Fruit fly (Drosophila melanogaster) whole organism, embryonic: ENCODE data around the gene CG13384.
A peak's percentile ranks its signal among the peaks of the same experiment; 100 is the strongest.

Experiments used
- Antp ChIP-seq: fragments of 200-800 bp; sonication (Bioruptor generic); optimal IDR thresholded peaks from 3 replicates; lab custom pipeline; 2016; ENCODE audit warnings: missing biosample characterization, missing genetic modification characterization
- Bdp1 ChIP-seq: fragments of 200-800 bp; sonication (Bioruptor generic); optimal IDR thresholded peaks from 3 replicates; lab custom pipeline; 2016; ENCODE audit warnings: missing biosample characterization, missing genetic modification characterization
- CG10267 ChIP-seq: fragments of 200-800 bp; sonication (Bioruptor generic); optimal IDR thresholded peaks from 2 replicates; lab custom pipeline; 2018; ENCODE audit warnings: missing biosample characterization, mild to moderate bottlenecking, missing genetic modification characterization, moderate library complexity
- CG10959 ChIP-seq: fragments of 200-800 bp; sonication (Bioruptor generic); IDR thresholded peaks from 2 replicates; pipeline ENCODE4 v1.3.6; 2022; ENCODE audit warnings: missing biosample characterization, missing genetic modification characterization
- CG11696 ChIP-seq: fragments of 200-800 bp; sonication (Bioruptor generic); IDR thresholded peaks from 2 replicates; pipeline ENCODE4 v1.3.6; 2022; ENCODE audit warnings: missing biosample characterization, missing genetic modification characterization
- CG14710 ChIP-seq: fragments of 200-800 bp; sonication (Bioruptor generic); optimal IDR thresholded peaks from 3 replicates; lab custom pipeline; 2019; ENCODE audit warnings: missing biosample characterization, mild to moderate bottlenecking, missing genetic modification characterization, moderate library complexity
- CG15514 ChIP-seq: fragments of 200-800 bp; sonication (Bioruptor generic); optimal IDR thresholded peaks from 3 replicates; lab custom pipeline; 2017; ENCODE audit warnings: missing biosample characterization, missing genetic modification characterization, mild to moderate bottlenecking, moderate library complexity, missing genetic modification reagents
- CG1603 ChIP-seq: fragments of 200-800 bp; sonication (Bioruptor generic); optimal IDR thresholded peaks from 2 replicates; lab custom pipeline; 2019; ENCODE audit warnings: missing biosample characterization, mild to moderate bottlenecking, missing genetic modification characterization, moderate library complexity
- CG34422 ChIP-seq: fragments of 200-800 bp; sonication (Bioruptor generic); IDR thresholded peaks from 3 replicates; pipeline ENCODE4 v1.3.6; 2022; ENCODE audit warnings: missing biosample characterization, missing genetic modification characterization
- CG3847 ChIP-seq: fragments of 200-800 bp; sonication (Bioruptor generic); IDR thresholded peaks from 2 replicates; pipeline ENCODE4 v1.3.6; 2022; ENCODE audit warnings: missing biosample characterization, missing genetic modification characterization
- CG3995 ChIP-seq: fragments of 200-800 bp; sonication (Bioruptor generic); optimal IDR thresholded peaks from 3 replicates; lab custom pipeline; 2016; ENCODE audit warnings: missing biosample characterization, missing genetic modification characterization
- CG4617 ChIP-seq: fragments of 200-800 bp; sonication (Bioruptor generic); optimal IDR thresholded peaks from 3 replicates; lab custom pipeline; 2016; ENCODE audit warnings: missing biosample characterization, missing genetic modification characterization, borderline replicate concordance
- CG7556 ChIP-seq: fragments of 200-800 bp; sonication (Bioruptor generic); optimal IDR thresholded peaks from 2 replicates; lab custom pipeline; 2017; ENCODE audit warnings: missing biosample characterization, mild to moderate bottlenecking, missing genetic modification characterization
- CG7786 ChIP-seq: fragments of 200-800 bp; sonication (Bioruptor generic); optimal IDR thresholded peaks from 2 replicates; lab custom pipeline; 2016; ENCODE audit warnings: missing biosample characterization, missing genetic modification characterization
- CG7987 ChIP-seq: fragments of 200-800 bp; sonication (Bioruptor generic); optimal IDR thresholded peaks from 2 replicates; lab custom pipeline; 2018; ENCODE audit warnings: missing biosample characterization, mild to moderate bottlenecking, missing genetic modification characterization, moderate library complexity
- CG9727 ChIP-seq: fragments of 200-800 bp; sonication (Bioruptor generic); optimal IDR thresholded peaks from 3 replicates; lab custom pipeline; 2017; ENCODE audit warnings: missing biosample characterization, mild to moderate bottlenecking, missing genetic modification characterization
- CG9932 ChIP-seq: fragments of 200-800 bp; sonication (Bioruptor generic); IDR thresholded peaks from 2 replicates; pipeline ENCODE4 v1.3.6; 2022; ENCODE audit warnings: missing biosample characterization, missing genetic modification characterization
- CHES-1-like ChIP-seq: fragments of 200-800 bp; sonication (Bioruptor generic); optimal IDR thresholded peaks from 2 replicates; lab custom pipeline; 2016; ENCODE audit warnings: missing biosample characterization, missing genetic modification characterization
- Dbx ChIP-seq: fragments of 200-800 bp; sonication (Bioruptor generic); IDR thresholded peaks from 3 replicates; pipeline ENCODE4 v1.3.6; 2022; ENCODE audit warnings: missing biosample characterization, missing genetic modification characterization
- Dll ChIP-seq: fragments of 200-800 bp; sonication (Bioruptor generic); IDR thresholded peaks from 4 replicates; pipeline ENCODE4 v1.3.6; 2022; ENCODE audit warnings: missing biosample characterization, missing genetic modification characterization; ENCODE audit not compliant: partially characterized antibody
- Dp ChIP-seq: fragments of 200-800 bp; sonication (Bioruptor generic); optimal IDR thresholded peaks from 2 replicates; lab custom pipeline; 2018; ENCODE audit warnings: missing biosample characterization, mild to moderate bottlenecking, missing genetic modification characterization, moderate library complexity
- Dref ChIP-seq: fragments of 200-800 bp; sonication (Bioruptor generic); IDR thresholded peaks from 2 replicates; pipeline ENCODE4 v1.3.6; 2022; ENCODE audit warnings: missing biosample characterization, missing genetic modification characterization
- E2f2 ChIP-seq: fragments of 200-800 bp; sonication (Bioruptor generic); IDR thresholded peaks from 2 replicates; pipeline ENCODE4 v1.3.6; 2022; ENCODE audit warnings: missing biosample characterization, missing genetic modification characterization
- HmgZ ChIP-seq: fragments of 200-800 bp; sonication (Bioruptor generic); optimal IDR thresholded peaks from 2 replicates; lab custom pipeline; 2018; ENCODE audit warnings: missing biosample characterization, mild to moderate bottlenecking, missing genetic modification characterization
- NC2β ChIP-seq: fragments of 200-800 bp; sonication (Bioruptor generic); optimal IDR thresholded peaks from 2 replicates; lab custom pipeline; 2016; ENCODE audit warnings: missing biosample characterization, missing genetic modification characterization
- Opbp ChIP-seq: fragments of 200-800 bp; sonication (Bioruptor generic); IDR thresholded peaks from 3 replicates; pipeline ENCODE4 v1.3.6; 2022; ENCODE audit warnings: missing biosample characterization, missing genetic modification characterization; ENCODE audit not compliant: partially characterized antibody
- Rx ChIP-seq: fragments of 200-800 bp; sonication (Bioruptor generic); IDR thresholded peaks from 2 replicates; pipeline ENCODE4 v1.3.6; 2022; ENCODE audit warnings: missing biosample characterization, missing genetic modification characterization
- Xbp1 ChIP-seq: fragments of 200-800 bp; sonication (Bioruptor generic); optimal IDR thresholded peaks from 3 replicates; lab custom pipeline; 2016; ENCODE audit warnings: missing biosample characterization, mild to moderate bottlenecking, missing genetic modification characterization
- Xrp1 ChIP-seq: fragments of 200-800 bp; sonication (Bioruptor generic); IDR thresholded peaks from 2 replicates; pipeline ENCODE4 v1.3.6; 2022; ENCODE audit warnings: missing biosample characterization, missing genetic modification characterization
- YL-1 ChIP-seq: fragments of 200-800 bp; sonication (Bioruptor generic); optimal IDR thresholded peaks from 3 replicates; lab custom pipeline; 2017; ENCODE audit warnings: missing biosample characterization, mild to moderate bottlenecking, missing genetic modification characterization
- amos ChIP-seq: fragments of 200-800 bp; sonication (Bioruptor generic); IDR thresholded peaks from 2 replicates; pipeline ENCODE4 v1.3.6; 2022; ENCODE audit warnings: missing biosample characterization, missing genetic modification characterization; ENCODE audit not compliant: partially characterized antibody
- dan ChIP-seq: fragments of 200-800 bp; sonication (Bioruptor generic); IDR thresholded peaks from 2 replicates; pipeline ENCODE4 v1.3.6; 2022; ENCODE audit warnings: missing biosample characterization, missing genetic modification characterization
- dysf ChIP-seq: fragments of 200-800 bp; sonication (Bioruptor generic); IDR thresholded peaks from 3 replicates; pipeline ENCODE4 v1.3.6; 2022; ENCODE audit warnings: missing biosample characterization, missing genetic modification characterization
- fu2 ChIP-seq: fragments of 200-800 bp; sonication (Bioruptor generic); optimal IDR thresholded peaks from 2 replicates; lab custom pipeline; 2016; ENCODE audit warnings: missing biosample characterization, missing genetic modification characterization
- gfzf ChIP-seq: fragments of 200-800 bp; sonication (Bioruptor generic); optimal IDR thresholded peaks from 2 replicates; lab custom pipeline; 2016; ENCODE audit warnings: missing biosample characterization, mild to moderate bottlenecking, missing genetic modification characterization, moderate library complexity
- jumu ChIP-seq: fragments of 200-800 bp; sonication (Bioruptor generic); optimal IDR thresholded peaks from 3 replicates; lab custom pipeline; 2016; ENCODE audit warnings: missing biosample characterization, missing genetic modification characterization
- ken ChIP-seq: fragments of 200-800 bp; sonication (Bioruptor generic); IDR thresholded peaks from 3 replicates; pipeline ENCODE4 v1.3.6; 2022; ENCODE audit warnings: missing biosample characterization, missing genetic modification characterization
- lilli ChIP-seq: fragments of 200-800 bp; sonication (Bioruptor generic); optimal IDR thresholded peaks from 3 replicates; lab custom pipeline; 2016; ENCODE audit warnings: missing biosample characterization, missing genetic modification characterization
- lmd ChIP-seq: fragments of 200-800 bp; sonication (Bioruptor generic); IDR thresholded peaks from 2 replicates; pipeline ENCODE4 v1.3.6; 2022; ENCODE audit warnings: missing biosample characterization, missing genetic modification characterization
- maf-S ChIP-seq: fragments of 200-800 bp; sonication (Bioruptor generic); optimal IDR thresholded peaks from 2 replicates; lab custom pipeline; 2016; ENCODE audit warnings: missing biosample characterization, missing genetic modification characterization
- mam ChIP-seq: fragments of 200-800 bp; sonication (Bioruptor generic); optimal IDR thresholded peaks from 3 replicates; lab custom pipeline; 2016; ENCODE audit warnings: missing biosample characterization, missing genetic modification characterization
- prd ChIP-seq, 3 experiments: fragments of >200 bp in 2 of 3; fragments of 200-800 bp in 1 of 3; sonication (Bioruptor generic) in 1 of 3; optimal IDR thresholded peaks in 2 of 3; IDR thresholded peaks in 1 of 3; 2 replicates in 2 of 3; 3 replicates in 1 of 3; pipeline versions ENCODE4 v1.3.6 to Lab custom; 2017 to 2022; ENCODE audit warnings: missing biosample characterization in 1 of 3, missing genetic modification characterization in 1 of 3
- sisA ChIP-seq: fragments of 200-800 bp; sonication (Bioruptor generic); IDR thresholded peaks from 2 replicates; pipeline ENCODE4 v1.3.6; 2022; ENCODE audit warnings: missing biosample characterization, missing genetic modification characterization
- slbo ChIP-seq: fragments of 200-800 bp; sonication (Bioruptor generic); IDR thresholded peaks from 2 replicates; pipeline ENCODE4 v1.3.6; 2022; ENCODE audit warnings: missing biosample characterization, missing genetic modification characterization
- stwl ChIP-seq: fragments of 200-800 bp; sonication (Bioruptor generic); optimal IDR thresholded peaks from 3 replicates; lab custom pipeline; 2018; ENCODE audit warnings: missing biosample characterization, mild to moderate bottlenecking, missing genetic modification characterization, moderate library complexity
- sug ChIP-seq: fragments of 200-800 bp; optimal IDR thresholded peaks from 2 replicates; lab custom pipeline; 2019; ENCODE audit warnings: missing biosample characterization, mild to moderate bottlenecking, missing genetic modification characterization, moderate library complexity
- tin ChIP-seq: fragments of 200-800 bp; sonication (Bioruptor generic); optimal IDR thresholded peaks from 3 replicates; lab custom pipeline; 2016; ENCODE audit warnings: missing biosample characterization, missing genetic modification characterization
- vvl ChIP-seq: fragments of 200-800 bp; sonication (Bioruptor generic); IDR thresholded peaks from 2 replicates; pipeline ENCODE4 v1.3.6; 2022; ENCODE audit warnings: missing biosample characterization, missing genetic modification characterization
- zfh1 ChIP-seq: fragments of 200-800 bp; sonication (Bioruptor generic); IDR thresholded peaks from 3 replicates; pipeline ENCODE4 v1.3.6; 2022; ENCODE audit warnings: missing biosample characterization, missing genetic modification characterization

The CG13384 gene

dm6 chr2L:8437176-8437575, 52.9 kb downstream of the CG13384 start, which contains the start of the genes D12 and Chrac-14 (continued):
- peak; percentile 68 for TF ChIP-seq stwl (tag; lab: Kevin White, UChicago)
- peak; percentile 51 for TF ChIP-seq CG4617 (GFP tag; lab: Kevin White, UChicago)
- 0 out of 4 replicates have a peak, but pooled peaks have one; percentile 26 for TF ChIP-seq Dll (GFP tag; lab: Robert Waterston, UW)
- TF ChIP-seq CG9727: no peak
- peak; percentile 39; the same call in 1 of the 2 replicates for TF ChIP-seq CG9932 (GFP tag; lab: Robert Waterston, UW)
- peak; percentile 42; the same call in 1 of the 3 replicates for TF ChIP-seq zfh1
- TF ChIP-seq mam (GFP tag; lab: Kevin White, UChicago): peak; percentile 37
- no peak for TF ChIP-seq CG11696
- peak; percentile 73 for TF ChIP-seq E2f2
- peak; percentile 32 for TF ChIP-seq maf-S (GFP tag; lab: Kevin White, UChicago)
- 0 out of 3 replicates have a peak, but pooled peaks have one; percentile 7 for TF ChIP-seq Opbp
- TF ChIP-seq CG10959 (GFP tag; lab: Robert Waterston, UW): no peak
- TF ChIP-seq dysf (GFP tag; lab: Robert Waterston, UW): 0 out of 3 replicates have a peak, but pooled peaks have one; percentile 15
- 0 out of 2 replicates have a peak, but pooled peaks have one; percentile 17 for TF ChIP-seq vvl (GFP tag; lab: Robert Waterston, UW)
- 0 out of 2 replicates have a peak, but pooled peaks have one; percentile 15 for TF ChIP-seq Dref (GFP tag; lab: Robert Waterston, UW)
- TF ChIP-seq Dbx (GFP tag; lab: Robert Waterston, UW): no peak; the same call in 2 of the 3 replicates
- peak; percentile 30; the same call in 1 of the 2 replicates for TF ChIP-seq amos (GFP tag; lab: Robert Waterston, UW)
- no peak for TF ChIP-seq CG7987 (GFP tag; lab: Kevin White, UChicago)
- TF ChIP-seq dan (GFP tag; lab: Robert Waterston, UW): no peak
- TF ChIP-seq Bdp1 (GFP tag; lab: Kevin White, UChicago): peak; percentile 16
- peak; percentile 56; the same call in 1 of the 3 replicates for TF ChIP-seq ken (GFP tag; lab: Robert Waterston, UW)
- TF ChIP-seq sisA (GFP tag; lab: Robert Waterston, UW): peak; percentile 13; the same call in 1 of the 2 replicates
- peak; percentile 14 for TF ChIP-seq CG7786
- peak; percentile 11 for TF ChIP-seq NC2β (GFP tag; lab: Kevin White, UChicago)
- TF ChIP-seq Xbp1 (GFP tag; lab: Kevin White, UChicago): peak; percentile 23
- TF ChIP-seq prd (optimal IDR thresholded peaks at IDR 0.05; lab: Kevin White, UChicago): no peak
- no peak for TF ChIP-seq prd (GFP tag; IDR thresholded peaks at IDR 0.05; lab: Robert Waterston, UW)
- TF ChIP-seq lmd (GFP tag; lab: Robert Waterston, UW): no peak; the same call in 1 of the 2 replicates
- TF ChIP-seq Xrp1: peak; percentile 12; the same call in 1 of the 2 replicates
- peak; percentile 13 for TF ChIP-seq lilli (GFP tag; lab: Kevin White, UChicago)
- TF ChIP-seq sug: no peak
- TF ChIP-seq HmgZ (tag; lab: Kevin White, UChicago): peak; percentile 18
- TF ChIP-seq gfzf (GFP tag; lab: Kevin White, UChicago): peak; percentile 1
- TF ChIP-seq slbo (GFP tag; lab: Robert Waterston, UW): peak; percentile 37; the same call in 1 of the 2 replicates
- peak; percentile 36 for TF ChIP-seq jumu (GFP tag; lab: Kevin White, UChicago)
- peak; percentile 27 for TF ChIP-seq tin (GFP tag; lab: Kevin White, UChicago)
- TF ChIP-seq CHES-1-like (GFP tag; lab: Kevin White, UChicago): no peak
- TF ChIP-seq CG3847 (GFP tag; lab: Robert Waterston, UW): peak; percentile 65
- peak; percentile 92 for TF ChIP-seq CG3995 (GFP tag; lab: Kevin White, UChicago)
- TF ChIP-seq CG15514: peak; percentile 42
- no peak for TF ChIP-seq CG7556
- peak; percentile 29 for TF ChIP-seq CG14710 (tag; lab: Kevin White, UChicago)
- TF ChIP-seq fu2 (GFP tag; lab: Kevin White, UChicago): peak; percentile 18
- peak; percentile 93 for TF ChIP-seq CG10267 (tag; lab: Kevin White, UChicago)
- TF ChIP-seq Dp (GFP tag; lab: Kevin White, UChicago): peak; percentile 70
- TF ChIP-seq CG1603 (tag; lab: Kevin White, UChicago): peak; percentile 65
- TF ChIP-seq Antp (GFP tag; lab: Kevin White, UChicago): peak; percentile 56
- TF ChIP-seq CG34422 (GFP tag; lab: Robert Waterston, UW): peak; percentile 39; the same call in 1 of the 3 replicates
- TF ChIP-seq YL-1 (GFP tag; lab: Kevin White, UChicago): peak; percentile 45
- 0 out of 2 replicates have a peak, but pooled peaks have one; percentile 2 for TF ChIP-seq Rx (GFP tag; lab: Robert Waterston, UW)
